Worm (Caenorhabditis elegans) whole organism, late embryonic: ENCODE measurements around the gene col-185.
A peak's percentile ranks its signal among the peaks of the same experiment; 100 is the strongest.

Source experiments
- C38D4.7 ChIP-seq: fragments of 200-800 bp; sonication (Bioruptor generic); optimal IDR thresholded peaks from 2 replicates; lab custom pipeline; 2018; ENCODE audit warnings: mild to moderate bottlenecking, missing genetic modification characterization, moderate library complexity, missing compliant biosample characterization
- K02D7.2 ChIP-seq: sonication (generic microtip); optimal IDR thresholded peaks from 2 replicates; lab custom pipeline; 2017; ENCODE audit warnings: mild to moderate bottlenecking, missing genetic modification characterization, missing compliant biosample characterization
- T23F11.4 ChIP-seq: fragments of 200-800 bp; sonication (Bioruptor generic); optimal IDR thresholded peaks from 2 replicates; lab custom pipeline; 2018; ENCODE audit warnings: mild to moderate bottlenecking, missing genetic modification characterization, missing compliant biosample characterization
- Y22D7AL.16 ChIP-seq: sonication (generic microtip); optimal IDR thresholded peaks from 2 replicates; lab custom pipeline; 2016; ENCODE audit warnings: missing genetic modification characterization, missing compliant biosample characterization
- ahr-1 ChIP-seq: sonication (generic microtip); optimal IDR thresholded peaks from 2 replicates; lab custom pipeline; 2016; ENCODE audit warnings: missing genetic modification characterization, missing compliant biosample characterization
- ceh-19 ChIP-seq: fragments of 200-800 bp; sonication (Bioruptor generic); optimal IDR thresholded peaks from 2 replicates; lab custom pipeline; 2018; ENCODE audit warnings: mild to moderate bottlenecking, missing genetic modification characterization, missing compliant biosample characterization
- ceh-2 ChIP-seq: sonication (generic microtip); optimal IDR thresholded peaks from 2 replicates; lab custom pipeline; 2016; ENCODE audit warnings: missing genotype, missing genetic modification characterization, missing compliant biosample characterization
- ceh-22 ChIP-seq: sonication (generic microtip); optimal IDR thresholded peaks from 2 replicates; lab custom pipeline; 2017; ENCODE audit warnings: missing biosample characterization, missing genetic modification characterization
- ceh-24 ChIP-seq: sonication (generic microtip); optimal IDR thresholded peaks from 2 replicates; lab custom pipeline; 2016; ENCODE audit warnings: mild to moderate bottlenecking, missing genetic modification characterization, missing compliant biosample characterization
- ceh-30 ChIP-seq: fragments of 150-350 bp; optimal IDR thresholded peaks from 2 replicates; lab custom pipeline; 2014; ENCODE audit warnings: missing biosample characterization, missing genetic modification characterization
- dmd-4 ChIP-seq: sonication (generic microtip); optimal IDR thresholded peaks from 2 replicates; lab custom pipeline; 2016; ENCODE audit warnings: borderline replicate concordance, missing genetic modification characterization, missing compliant biosample characterization
- elt-2 ChIP-seq: sonication (generic microtip); optimal IDR thresholded peaks from 2 replicates; lab custom pipeline; 2016; ENCODE audit warnings: missing genetic modification reagents, missing genetic modification characterization, missing compliant biosample characterization
- elt-4 ChIP-seq: sonication (generic microtip); optimal IDR thresholded peaks from 2 replicates; lab custom pipeline; 2016; ENCODE audit warnings: missing genetic modification characterization, missing compliant biosample characterization
- eyg-1 ChIP-seq: sonication (generic microtip); optimal IDR thresholded peaks from 2 replicates; lab custom pipeline; 2016; ENCODE audit warnings: missing genotype, missing genetic modification characterization, missing compliant biosample characterization
- hlh-13 ChIP-seq: fragments of 200-800 bp; sonication (Bioruptor generic); optimal IDR thresholded peaks from 2 replicates; lab custom pipeline; 2018; ENCODE audit warnings: mild to moderate bottlenecking, missing genetic modification characterization, missing compliant biosample characterization
- hlh-15 ChIP-seq: sonication (generic microtip); optimal IDR thresholded peaks from 2 replicates; lab custom pipeline; 2016; ENCODE audit warnings: missing genetic modification characterization, missing compliant biosample characterization
- hlh-30 ChIP-seq: sonication (generic microtip); optimal IDR thresholded peaks from 2 replicates; lab custom pipeline; 2017; ENCODE audit warnings: antibody characterized with exemption, missing genetic modification characterization, missing compliant biosample characterization; ENCODE audit not compliant: insufficient read depth
- hlh-6 ChIP-seq: sonication (generic microtip); optimal IDR thresholded peaks from 2 replicates; lab custom pipeline; 2016; ENCODE audit warnings: missing genotype, missing genetic modification characterization, missing compliant biosample characterization
- lin-11 ChIP-seq: fragments of 200-800 bp; sonication (Bioruptor generic); optimal IDR thresholded peaks from 2 replicates; lab custom pipeline; 2018; ENCODE audit warnings: mild to moderate bottlenecking, missing genetic modification characterization, missing compliant biosample characterization
- nfya-1 ChIP-seq: sonication (generic microtip); optimal IDR thresholded peaks from 2 replicates; lab custom pipeline; 2017; ENCODE audit warnings: missing genetic modification characterization, mild to moderate bottlenecking, missing compliant biosample characterization, antibody characterized with exemption, moderate library complexity
- npax-4 ChIP-seq: sonication (generic microtip); optimal IDR thresholded peaks from 2 replicates; lab custom pipeline; 2016; ENCODE audit warnings: missing genetic modification characterization, missing compliant biosample characterization
- pag-3 ChIP-seq: sonication (generic microtip); optimal IDR thresholded peaks from 2 replicates; lab custom pipeline; 2016; ENCODE audit warnings: missing compliant biosample characterization, missing genetic modification characterization, borderline replicate concordance
- pha-2 ChIP-seq: sonication (generic microtip); optimal IDR thresholded peaks from 2 replicates; lab custom pipeline; 2017; ENCODE audit warnings: mild to moderate bottlenecking, missing genetic modification characterization, missing compliant biosample characterization
- pqm-1 ChIP-seq: sonication (generic microtip); optimal IDR thresholded peaks from 2 replicates; lab custom pipeline; 2016; ENCODE audit warnings: missing genetic modification characterization, missing compliant biosample characterization
- pros-1 ChIP-seq: fragments of 150-350 bp; optimal IDR thresholded peaks from 2 replicates; lab custom pipeline; 2014; ENCODE audit warnings: missing biosample characterization, missing genetic modification reagents, missing genetic modification characterization
- ref-2 ChIP-seq: sonication (generic microtip); optimal IDR thresholded peaks from 2 replicates; lab custom pipeline; 2016; ENCODE audit warnings: missing genetic modification characterization, missing compliant biosample characterization
- rnt-1 ChIP-seq: sonication (generic microtip); optimal IDR thresholded peaks from 2 replicates; lab custom pipeline; 2016; ENCODE audit warnings: missing genetic modification characterization, missing compliant biosample characterization
- sdc-2 ChIP-seq: sonication (generic microtip); optimal IDR thresholded peaks from 2 replicates; lab custom pipeline; 2016; ENCODE audit warnings: missing genotype, missing genetic modification characterization, missing compliant biosample characterization
- sox-4 ChIP-seq: sonication (generic microtip); optimal IDR thresholded peaks from 2 replicates; lab custom pipeline; 2017; ENCODE audit warnings: mild to moderate bottlenecking, missing genetic modification characterization, inconsistent platforms, missing compliant biosample characterization
- syd-9 ChIP-seq: sonication (generic microtip); optimal IDR thresholded peaks from 2 replicates; lab custom pipeline; 2016; ENCODE audit warnings: mild to moderate bottlenecking, missing genetic modification characterization, moderate library complexity, missing compliant biosample characterization
- tbx-7 ChIP-seq: sonication (generic microtip); optimal IDR thresholded peaks from 2 replicates; lab custom pipeline; 2016; ENCODE audit warnings: missing genotype, missing genetic modification characterization, missing compliant biosample characterization
- unc-3 ChIP-seq, 2 experiments: fragments of 200-800 bp in 1 of 2; sonication (Bioruptor generic) in 1 of 2; sonication (generic microtip) in 1 of 2; conservative IDR thresholded peaks in 1 of 2; optimal IDR thresholded peaks in 1 of 2; 2 replicates each; pipeline versions ENCODE4 v1.3.6 to Lab custom; 2016 to 2022; ENCODE audit warnings: missing compliant biosample characterization in 2 of 2, missing genetic modification characterization in 2 of 2, missing genetic modification reagents in 1 of 2
- unc-42 ChIP-seq: sonication (generic microtip); optimal IDR thresholded peaks from 2 replicates; lab custom pipeline; 2016; ENCODE audit warnings: missing genotype, missing genetic modification characterization, missing compliant biosample characterization
- unc-55 ChIP-seq: sonication (generic microtip); optimal IDR thresholded peaks from 2 replicates; lab custom pipeline; 2017; ENCODE audit warnings: missing biosample characterization, missing genetic modification reagents, missing genetic modification characterization
- unc-86 ChIP-seq: sonication (generic microtip); optimal IDR thresholded peaks from 2 replicates; lab custom pipeline; 2016; ENCODE audit warnings: missing genetic modification characterization, missing compliant biosample characterization
- zip-5 ChIP-seq: sonication (generic microtip); optimal IDR thresholded peaks from 2 replicates; lab custom pipeline; 2016; ENCODE audit warnings: missing genetic modification characterization, missing compliant biosample characterization
- ztf-16 ChIP-seq: sonication (generic microtip); optimal IDR thresholded peaks from 2 replicates; lab custom pipeline; 2017; ENCODE audit warnings: missing genetic modification characterization, missing compliant biosample characterization

The col-185 gene

DNA sequence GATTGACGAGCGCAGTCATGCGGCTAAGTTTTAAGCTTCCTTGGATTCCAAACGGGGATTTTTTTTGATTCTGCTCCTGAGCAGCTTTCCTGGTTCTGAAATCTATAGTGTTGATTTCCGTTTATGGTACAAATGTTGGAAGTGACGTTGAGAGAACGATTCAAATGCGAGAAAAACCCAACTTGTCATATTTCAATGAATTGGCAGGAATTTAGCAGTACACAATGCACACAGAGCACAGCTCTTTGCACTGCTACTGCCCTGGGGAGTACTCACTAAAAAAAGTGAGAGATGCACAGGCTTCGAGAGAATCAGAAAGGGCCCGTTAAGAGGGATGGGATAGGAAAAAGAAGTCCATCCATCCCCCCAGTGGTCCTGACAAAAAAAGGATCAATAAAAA is 10.3 kb downstream of the col-185 start, which contains the start of gene sad-1:
sad-1 (minus strand) TSS at position 101 of the 400 bp plus-strand sequence.
- TF ChIP-seq unc-55 (no peak), pqm-1 (tag; lab: Kevin White, UChicago) (no peak), ceh-24 (tag; lab: Kevin White, UChicago) (no peak), nfya-1 (no peak), ref-2 (tag; lab: Kevin White, UChicago) (no peak), hlh-15 (no peak), lin-11 (no peak), ceh-19 (GFP tag; lab: Kevin White, UChicago) (no peak), dmd-4 (tag; lab: Kevin White, UChicago) (no peak), ahr-1 (no peak), elt-2 (tag; lab: Kevin White, UChicago) (no peak), ceh-22 (no peak), K02D7.2 (no peak), C38D4.7 (no peak), Y22D7AL.16 (tag; lab: Kevin White, UChicago) (no peak), T23F11.4 (no peak)

DNA sequence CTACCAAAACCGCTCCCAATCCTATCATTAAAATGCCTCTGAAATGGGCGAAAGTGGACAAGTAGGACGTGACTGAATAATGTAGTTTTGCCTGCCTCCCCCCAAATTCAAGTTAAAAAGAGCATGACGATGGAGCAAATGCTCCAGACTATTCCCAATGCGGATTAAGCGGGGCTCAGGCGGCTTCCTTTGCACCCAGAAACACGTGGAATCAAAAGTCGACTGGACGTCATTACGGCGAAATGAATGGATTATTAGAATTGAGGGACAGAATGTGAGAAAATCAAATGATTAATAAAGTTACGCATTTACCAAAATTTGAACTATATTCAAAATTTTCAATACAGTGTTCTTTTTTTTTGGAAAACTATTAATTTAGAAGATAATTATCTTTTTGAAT is 11.0 kb downstream of the col-185 start:
- TF ChIP-seq syd-9 (tag; lab: Kevin White, UChicago) (no peak), hlh-30 (tag; lab: Kevin White, UChicago) (no peak), pha-2 (tag; lab: Kevin White, UChicago) (no peak), ceh-30 (tag; lab: Kevin White, UChicago) (no peak), pag-3 (tag; lab: Kevin White, UChicago) (no peak), T23F11.4 (no peak), elt-4 (no peak), hlh-13 (GFP tag; lab: Kevin White, UChicago) (no peak), C38D4.7 (no peak), ceh-2 (no peak), hlh-6 (tag; lab: Kevin White, UChicago) (no peak), unc-3 (GFP tag; conservative IDR thresholded peaks at IDR 0.05; lab: Robert Waterston, UW) (no peak), unc-3 (tag; optimal IDR thresholded peaks at IDR 0.05; lab: Kevin White, UChicago) (no peak), unc-42 (tag; lab: Kevin White, UChicago) (no peak), eyg-1 (tag; lab: Kevin White, UChicago) (no peak), ztf-16 (tag; lab: Kevin White, UChicago) (no peak), rnt-1 (tag; lab: Kevin White, UChicago) (no peak), ref-2 (tag; lab: Kevin White, UChicago) (no peak), sdc-2 (tag; lab: Kevin White, UChicago) (no peak), nfya-1 (no peak)

DNA sequence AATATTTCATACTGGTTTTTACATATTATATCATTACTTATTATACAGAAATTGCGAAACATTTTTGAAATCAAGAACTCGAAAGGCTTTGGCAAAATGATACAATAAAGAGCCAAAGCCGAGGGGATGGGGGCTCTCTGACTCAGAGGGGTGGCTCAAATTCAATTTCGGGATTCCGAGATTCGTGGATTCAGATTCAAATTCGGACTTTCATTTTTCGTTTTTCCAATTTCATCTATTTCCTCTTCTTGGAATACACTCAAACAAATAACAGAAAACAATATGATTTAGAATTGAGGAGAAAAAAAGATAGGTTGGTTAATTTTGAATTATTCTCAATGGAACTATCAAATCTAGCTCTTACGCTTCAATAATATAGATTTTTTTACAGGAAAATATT is 11.8 kb downstream of the col-185 start:
- TF ChIP-seq unc-42 (tag; lab: Kevin White, UChicago) (peak; percentile 70), unc-86 (no peak)

DNA sequence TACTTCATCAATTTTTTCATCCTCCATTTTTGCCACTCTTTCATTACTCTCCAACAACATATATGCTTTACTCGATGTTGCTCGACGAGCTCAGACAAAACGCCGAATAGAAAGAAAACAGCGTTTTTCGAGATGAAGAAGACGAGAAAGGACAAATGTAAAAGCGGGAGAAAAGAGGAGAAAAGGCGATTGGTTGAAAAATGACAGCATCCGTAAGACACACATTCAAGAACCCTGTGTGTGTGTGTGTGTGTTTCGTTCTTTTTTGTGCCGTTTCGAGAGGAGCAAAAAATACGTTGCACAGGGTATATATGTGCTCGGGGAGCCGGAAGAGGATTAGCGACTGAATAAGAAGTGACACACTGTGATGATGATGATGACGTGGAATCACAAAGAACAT is 17.1 kb downstream of the col-185 start:
- no peak for TF ChIP-seq ceh-22
- no peak for TF ChIP-seq ceh-24 (tag; lab: Kevin White, UChicago)
- TF ChIP-seq zip-5, result no peak
- no peak for TF ChIP-seq pag-3 (tag; lab: Kevin White, UChicago)
- TF ChIP-seq hlh-30 (tag; lab: Kevin White, UChicago), result no peak
- no peak for TF ChIP-seq sox-4 (tag; lab: Kevin White, UChicago)
- no peak for TF ChIP-seq tbx-7 (tag; lab: Kevin White, UChicago)
- TF ChIP-seq pros-1 (tag; lab: Kevin White, UChicago), result no peak
- no peak for TF ChIP-seq pha-2 (tag; lab: Kevin White, UChicago)
- TF ChIP-seq npax-4 (tag; lab: Kevin White, UChicago), result no peak
- no peak for TF ChIP-seq K02D7.2
